Fruit fly (Drosophila melanogaster): ENCODE results near the gene GMF.

The GMF gene

dm6 chr2L:16325515-16326257 is 22.9 kb upstream of the GMF start, which contains the start of gene cact (continued):
- peak; percentile 92 for TF ChIP-seq achi (GFP tag; optimal IDR thresholded peaks at IDR 0.05)
- TF ChIP-seq CG7368 (GFP tag; optimal IDR thresholded peaks at IDR 0.05): peak; percentile 78
- TF ChIP-seq ss (GFP tag; optimal IDR thresholded peaks at IDR 0.05): peak; percentile 53 to 60
- peak; percentile 98 for TF ChIP-seq Eip78C (GFP tag)
- TF ChIP-seq svp (GFP tag): peak; percentile 94
- TF ChIP-seq Sox14 (GFP tag; optimal IDR thresholded peaks at IDR 0.05): peak; percentile 94
- TF ChIP-seq dac (GFP tag; optimal IDR thresholded peaks at IDR 0.05): peak; percentile 87
- TF ChIP-seq topi (GFP tag; optimal IDR thresholded peaks at IDR 0.05): peak; percentile 92
- TF ChIP-seq Hr38 (GFP tag; optimal IDR thresholded peaks at IDR 0.05): peak; percentile 59
- TF ChIP-seq fd59A (GFP tag; optimal IDR thresholded peaks at IDR 0.05): peak; percentile 86

dm6 chr2L:16324833-16325232 is 22.1 kb upstream of the GMF start:
- TF ChIP-seq svp (GFP tag): peak; percentile 89
- TF ChIP-seq net (GFP tag; optimal IDR thresholded peaks at IDR 0.05): peak; percentile 8
- peak; percentile 17 for TF ChIP-seq CG6808 (GFP tag; optimal IDR thresholded peaks at IDR 0.05)
- TF ChIP-seq CG11294 (GFP tag; IDR thresholded peaks at IDR 0.05): no peak
- TF ChIP-seq CG1621 (tag; optimal IDR thresholded peaks at IDR 0.05): no peak
- TF ChIP-seq CG10669 (GFP tag; optimal IDR thresholded peaks at IDR 0.05): no peak
- TF ChIP-seq CG11762 (GFP tag; optimal IDR thresholded peaks at IDR 0.05; ENCODE audit: insufficient read depth): no peak
- TF ChIP-seq CG15336 (GFP tag; IDR thresholded peaks at IDR 0.05): peak; percentile 22; the same call in 1 of the 2 replicates
- TF ChIP-seq Eip78C (GFP tag): peak; percentile 76
- TF ChIP-seq CG16779 (tag; optimal IDR thresholded peaks at IDR 0.05): peak; percentile 58
- TF ChIP-seq CG9139 (GFP tag; optimal IDR thresholded peaks at IDR 0.05): peak; percentile 48
- TF ChIP-seq CG6163 (GFP tag; IDR thresholded peaks at IDR 0.05): peak; percentile 59; the same call in 2 of the 3 replicates
- peak; percentile 22 for TF ChIP-seq CG6276 (GFP tag; optimal IDR thresholded peaks at IDR 0.05)
- peak; percentile 41 for TF ChIP-seq Sox14 (GFP tag; optimal IDR thresholded peaks at IDR 0.05)
- no peak for TF ChIP-seq esn (GFP tag; optimal IDR thresholded peaks at IDR 0.05)
- no peak for TF ChIP-seq pdm3 (GFP tag; optimal IDR thresholded peaks at IDR 0.05)
- peak; percentile 49 to 70 for TF ChIP-seq ss (GFP tag; optimal IDR thresholded peaks at IDR 0.05)
- no peak for TF ChIP-seq acj6 (GFP tag; optimal IDR thresholded peaks at IDR 0.05)
- no peak for TF ChIP-seq cyc (GFP tag; optimal IDR thresholded peaks at IDR 0.05)
- TF ChIP-seq vri (GFP tag; optimal IDR thresholded peaks at IDR 0.05): peak; percentile 22
- TF ChIP-seq CG6854 (GFP tag; optimal IDR thresholded peaks at IDR 0.05): peak; percentile 45
- peak; percentile 31 for TF ChIP-seq Blimp-1 (GFP tag; optimal IDR thresholded peaks at IDR 0.05)

dm6 chr2L:16323544-16323943 is 20.8 kb upstream of the GMF start:
- TF ChIP-seq pdm3 (GFP tag; optimal IDR thresholded peaks at IDR 0.05): no peak
- no peak for TF ChIP-seq Eip75B (GFP tag; optimal IDR thresholded peaks at IDR 0.05)
- no peak for TF ChIP-seq Eip93F (GFP tag; optimal IDR thresholded peaks at IDR 0.05)
- TF ChIP-seq eg (GFP tag; IDR thresholded peaks at IDR 0.05): 0 out of 3 replicates have a peak, but pooled peaks have one; percentile 8
- no peak for TF ChIP-seq Sox102F (GFP tag; optimal IDR thresholded peaks at IDR 0.05)
- TF ChIP-seq fd59A (GFP tag; optimal IDR thresholded peaks at IDR 0.05): no peak
- no peak for TF ChIP-seq CG8319 (GFP tag; optimal IDR thresholded peaks at IDR 0.05)
- TF ChIP-seq CG4318 (GFP tag; optimal IDR thresholded peaks at IDR 0.05): no peak
- TF ChIP-seq fd85E (GFP tag; optimal IDR thresholded peaks at IDR 0.05): no peak
- no peak for TF ChIP-seq Ets96B (tag; optimal IDR thresholded peaks at IDR 0.05)
- TF ChIP-seq dac (GFP tag; optimal IDR thresholded peaks at IDR 0.05): no peak
- no peak for TF ChIP-seq CG8632 (GFP tag; optimal IDR thresholded peaks at IDR 0.05)
- peak; percentile 29 for TF ChIP-seq CG6854 (GFP tag; optimal IDR thresholded peaks at IDR 0.05)
- no peak for TF ChIP-seq spab (GFP tag; optimal IDR thresholded peaks at IDR 0.05)
- no peak for TF ChIP-seq Lpt (GFP tag; optimal IDR thresholded peaks at IDR 0.05)

Data from whole organism, prepupa.